Fruit fly (Drosophila melanogaster) whole organism, pupa: ENCODE results near the gene CG1105.

ENCODE experiments used
- CG13204 ChIP-seq: fragments of 200-800 bp; sonication (Bioruptor generic); optimal IDR thresholded peaks from 2 replicates; lab custom pipeline; 2018; ENCODE audit warnings: missing biosample characterization, mild to moderate bottlenecking, missing genetic modification characterization, moderate library complexity
- CG14655 ChIP-seq: fragments of 200-800 bp; sonication (Bioruptor generic); optimal IDR thresholded peaks from 3 replicates; lab custom pipeline; 2017; ENCODE audit warnings: mild to moderate bottlenecking, missing biosample characterization, missing genetic modification reagents, missing genetic modification characterization
- CG15710 ChIP-seq: fragments of 200-800 bp; sonication (Bioruptor generic); optimal IDR thresholded peaks from 2 replicates; lab custom pipeline; 2018; ENCODE audit warnings: missing biosample characterization, mild to moderate bottlenecking, missing genetic modification characterization, moderate library complexity
- CG32121 ChIP-seq: fragments of 200-800 bp; sonication (Bioruptor generic); IDR thresholded peaks from 2 replicates; pipeline ENCODE4 v1.3.6; 2022; ENCODE audit warnings: missing biosample characterization, missing genetic modification characterization
- CG4496 ChIP-seq: fragments of 200-800 bp; sonication (Bioruptor generic); IDR thresholded peaks from 3 replicates; pipeline ENCODE4 v1.3.6; 2022; ENCODE audit warnings: missing biosample characterization, missing genetic modification characterization
- CG8301 ChIP-seq: fragments of 200-800 bp; sonication (Bioruptor generic); optimal IDR thresholded peaks from 2 replicates; lab custom pipeline; 2018; ENCODE audit warnings: missing biosample characterization, mild to moderate bottlenecking, missing genetic modification characterization
- D1 ChIP-seq: fragments of 200-800 bp; sonication (Bioruptor generic); optimal IDR thresholded peaks from 2 replicates; lab custom pipeline; 2018; ENCODE audit warnings: missing biosample characterization, mild to moderate bottlenecking, missing genetic modification characterization, moderate library complexity
- EcR ChIP-seq: fragments of 200-800 bp; sonication (Bioruptor generic); optimal IDR thresholded peaks from 3 replicates; lab custom pipeline; 2019; ENCODE audit warnings: missing biosample characterization, missing genetic modification characterization, mild to moderate bottlenecking, moderate library complexity, missing genetic modification reagents
- Pif1B ChIP-seq: fragments of 200-800 bp; sonication (Bioruptor generic); optimal IDR thresholded peaks from 3 replicates; lab custom pipeline; 2016; ENCODE audit warnings: missing biosample characterization, missing genetic modification characterization
- fd96Ca ChIP-seq: fragments of 200-800 bp; sonication (Bioruptor generic); IDR thresholded peaks from 3 replicates; pipeline ENCODE4 v1.3.6; 2022; ENCODE audit warnings: missing biosample characterization, missing genetic modification characterization
- rn ChIP-seq: fragments of 200-800 bp; sonication (Bioruptor generic); IDR thresholded peaks from 2 replicates; pipeline ENCODE4 v1.3.6; 2022; ENCODE audit warnings: missing biosample characterization, missing genetic modification characterization

DNA sequence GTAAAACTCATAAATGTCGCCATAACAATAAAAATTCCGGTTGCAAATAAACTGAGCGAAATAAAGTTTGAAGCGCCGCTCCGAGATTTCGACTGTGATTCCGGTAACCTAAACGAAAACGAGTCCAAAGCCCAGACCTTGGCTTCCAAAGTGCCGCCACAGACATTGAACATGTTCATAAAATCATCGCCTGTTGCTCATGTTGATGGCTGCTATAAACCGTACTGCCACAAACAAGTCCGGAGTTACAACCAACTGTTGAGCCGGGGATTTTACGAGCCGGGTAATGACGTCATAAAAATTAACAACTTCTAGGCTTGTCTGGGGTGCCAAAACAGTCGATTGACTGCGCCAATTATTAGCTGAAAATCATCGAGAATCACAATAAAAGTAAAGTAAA is 38.4 kb downstream of the CG1105 start:
- TF ChIP-seq CG8301 (tag; lab: Kevin White, UChicago) (no peak), D1 (tag; lab: Kevin White, UChicago) (no peak), CG13204 (no peak), CG14655 (GFP tag; lab: Kevin White, UChicago) (no peak), Pif1B (no peak), CG15710 (tag; lab: Kevin White, UChicago) (no peak), CG32121 (no peak), fd96Ca (no peak), CG4496 (GFP tag; lab: Robert Waterston, UW) (no peak), EcR (no peak), rn (GFP tag; lab: Robert Waterston, UW) (no peak)
